Worm (Caenorhabditis elegans): Measurements from ENCODE around the gene F37A8.2.

The F37A8.2 gene

DNA sequence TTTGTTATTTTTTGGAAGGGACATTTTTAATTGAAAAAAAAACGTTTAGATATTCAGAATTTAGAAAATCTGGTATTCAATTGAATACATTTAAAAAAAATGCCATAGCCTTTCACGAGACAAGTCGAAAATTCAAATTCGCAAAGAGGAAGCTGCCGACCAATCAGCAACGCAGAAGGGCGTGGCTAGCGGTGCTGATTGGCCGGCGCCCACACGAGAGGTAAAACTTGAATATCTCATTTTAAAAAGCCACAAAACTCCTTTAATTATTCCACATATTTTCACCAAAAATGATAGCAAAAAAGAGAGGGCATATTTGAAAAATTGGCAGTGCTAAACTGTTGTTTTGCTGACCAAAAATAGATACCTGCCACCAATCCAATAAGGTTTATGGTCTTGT, 43.2 kb upstream of the F37A8.2 start:
- TF ChIP-seq lin-35 (GFP tag; optimal IDR thresholded peaks at IDR 0.05) (no peak), mes-4 (tag; optimal IDR thresholded peaks at IDR 0.05) (no peak), aptf-2 (GFP tag; conservative IDR thresholded peaks at IDR 0.05) (no peak), bed-1 (GFP tag; IDR thresholded peaks at IDR 0.05) (no peak), ztf-3 (GFP tag; optimal IDR thresholded peaks at IDR 0.05) (no peak), nfyb-1 (GFP tag; IDR thresholded peaks at IDR 0.05) (peak; percentile 63; the same call in 1 of the 2 replicates), egl-44 (GFP tag; IDR thresholded peaks at IDR 0.05) (no peak), efl-1 (GFP tag; optimal IDR thresholded peaks at IDR 0.05) (no peak)

DNA sequence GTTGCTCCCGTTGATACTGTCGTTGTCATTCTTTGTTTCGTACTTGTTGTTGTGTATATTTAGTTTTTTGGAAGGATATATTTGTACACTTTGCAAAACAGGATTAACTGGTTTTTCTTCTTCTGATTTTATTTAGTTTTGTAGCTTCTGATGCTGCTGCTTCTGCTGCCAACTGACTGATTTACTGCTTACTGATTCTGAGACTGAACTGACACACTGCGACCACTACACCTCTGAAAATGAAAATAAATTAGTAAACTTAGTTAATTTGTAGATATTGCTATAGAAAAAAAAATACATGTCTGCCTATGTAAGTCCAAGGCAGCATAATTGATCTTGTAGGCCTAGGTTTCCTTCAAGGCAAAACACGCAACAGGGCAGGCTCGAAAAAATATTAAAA, 41.4 kb upstream of the F37A8.2 start, which contains the start of gene R10E9.4:
R10E9.4 (minus strand) TSS at position 101 of the 400 bp plus-strand sequence.
- TF ChIP-seq attf-6 (GFP tag; IDR thresholded peaks at IDR 0.05): no peak

DNA sequence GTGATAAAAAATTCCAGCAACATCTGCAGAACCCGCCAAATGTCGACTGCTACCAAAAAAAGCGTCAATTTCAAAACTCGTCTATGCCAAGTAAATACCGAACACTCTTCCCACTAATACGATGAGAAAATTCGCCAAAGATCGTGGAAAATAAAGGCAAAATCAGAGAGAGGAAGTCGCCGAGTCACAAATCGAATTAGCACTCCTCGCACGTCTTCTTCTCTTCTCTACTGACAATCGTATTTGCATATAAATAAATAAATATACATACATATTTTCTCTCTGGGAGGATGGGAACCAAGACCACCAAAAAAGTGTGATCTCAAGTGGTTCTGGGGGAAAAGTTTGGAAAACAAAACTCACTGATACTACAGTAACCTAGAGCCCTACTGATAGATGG, 39.1 kb upstream of the F37A8.2 start:
- no peak for TF ChIP-seq pbrm-1 (GFP tag; IDR thresholded peaks at IDR 0.05)
- TF ChIP-seq mxl-1 (tag; optimal IDR thresholded peaks at IDR 0.05): no peak
- TF ChIP-seq athp-1 (tag; optimal IDR thresholded peaks at IDR 0.05): no peak

DNA sequence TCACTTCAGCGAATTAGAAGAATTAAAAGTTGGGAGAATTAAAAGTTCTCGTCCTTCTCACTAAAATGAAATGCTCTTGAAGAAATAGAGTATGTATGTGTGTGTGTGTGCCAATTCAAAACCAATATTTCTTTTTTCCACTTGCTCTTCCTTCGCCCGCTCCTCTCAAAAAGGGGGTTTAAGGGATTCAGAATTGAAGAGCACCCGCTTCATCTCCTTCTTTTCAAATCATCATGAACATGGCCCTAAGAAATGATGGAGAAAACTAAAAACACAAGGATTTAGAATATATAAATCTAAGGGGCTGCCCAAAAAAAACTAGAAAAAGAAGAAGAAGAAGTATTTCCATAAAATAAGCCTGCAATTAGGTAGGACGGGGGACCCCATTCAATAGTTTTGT, 37.8 kb upstream of the F37A8.2 start:
- no peak for TF ChIP-seq K11D2.4 (GFP tag; IDR thresholded peaks at IDR 0.05)
- TF ChIP-seq F23B12.7 (tag; optimal IDR thresholded peaks at IDR 0.05; ENCODE audit: insufficient read depth): no peak
- no peak for TF ChIP-seq F57A8.1 (GFP tag; optimal IDR thresholded peaks at IDR 0.05)
- TF ChIP-seq egl-18 (GFP tag; IDR thresholded peaks at IDR 0.05): no peak

DNA sequence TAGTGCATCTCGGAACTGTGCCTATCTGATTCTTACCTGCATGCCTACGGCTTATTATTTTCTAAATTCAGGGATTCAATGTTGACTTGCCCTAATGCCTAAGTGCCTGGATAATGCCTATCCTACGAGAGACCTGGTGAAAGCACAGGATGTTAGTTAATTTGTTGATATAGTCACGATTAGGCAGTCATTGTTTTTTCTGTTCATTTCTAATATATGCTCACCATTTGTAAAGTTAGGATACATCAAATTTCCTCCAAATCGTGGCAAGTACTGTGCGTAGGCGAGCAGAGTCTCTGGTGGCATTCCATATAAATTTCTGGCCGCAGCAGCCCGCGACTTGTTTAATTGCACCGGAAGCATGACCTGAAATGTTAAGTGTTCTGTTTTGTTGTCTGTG, 34.8 kb upstream of the F37A8.2 start:
- no peak for TF ChIP-seq lag-1 (GFP tag; IDR thresholded peaks at IDR 0.05)
- TF ChIP-seq hsf-1 (GFP tag; IDR thresholded peaks at IDR 0.05): no peak
- TF ChIP-seq Y53F4B.3 (GFP tag; IDR thresholded peaks at IDR 0.05): no peak
- TF ChIP-seq hmg-1.2 (GFP tag; IDR thresholded peaks at IDR 0.05): no peak
- no peak for TF ChIP-seq ets-4 (GFP tag; optimal IDR thresholded peaks at IDR 0.05)
- TF ChIP-seq let-526 (GFP tag; IDR thresholded peaks at IDR 0.05): no peak
- no peak for TF ChIP-seq F52B5.7 (tag; optimal IDR thresholded peaks at IDR 0.05)
- TF ChIP-seq dpl-1 (GFP tag; optimal IDR thresholded peaks at IDR 0.05): no peak
- no peak for TF ChIP-seq egl-18 (GFP tag; IDR thresholded peaks at IDR 0.05)
- TF ChIP-seq nfyb-1 (GFP tag; IDR thresholded peaks at IDR 0.05): no peak
- no peak for TF ChIP-seq tbp1 (GFP tag; optimal IDR thresholded peaks at IDR 0.05)
- no peak for TF ChIP-seq nhr-90 (tag; optimal IDR thresholded peaks at IDR 0.05)
- TF ChIP-seq fkh-3 (tag; optimal IDR thresholded peaks at IDR 0.05): no peak
- TF ChIP-seq lin-40 (tag; optimal IDR thresholded peaks at IDR 0.05): no peak
- TF ChIP-seq B0261.1 (tag; optimal IDR thresholded peaks at IDR 0.05): no peak

DNA sequence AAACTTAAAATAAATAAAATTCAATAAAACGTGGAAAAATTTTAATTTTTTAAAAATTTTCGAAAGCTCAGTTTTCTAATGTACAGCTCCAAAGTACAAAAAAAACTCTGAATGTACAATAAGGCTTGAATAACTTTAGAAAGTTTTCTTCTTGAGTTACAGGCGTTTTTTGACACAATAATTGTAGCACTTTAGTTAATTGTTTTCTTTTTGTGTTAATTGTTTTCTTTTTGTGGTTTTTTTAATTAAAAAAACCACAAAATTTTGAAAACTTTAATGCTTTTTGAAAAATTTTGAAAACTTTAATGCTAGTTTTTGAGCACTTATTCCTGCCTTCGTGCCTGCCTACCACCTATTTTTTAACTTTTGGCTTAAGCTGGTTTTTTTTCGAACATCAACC, 32.9 kb upstream of the F37A8.2 start, which contains the start of gene R10E9.2:
R10E9.2 (minus strand) TSS at position 101 of the 400 bp plus-strand sequence.
- TF ChIP-seq snpc-4 (GFP tag; optimal IDR thresholded peaks at IDR 0.05): no peak
- TF ChIP-seq snpc-4 (tag; optimal IDR thresholded peaks at IDR 0.05): no peak
- TF ChIP-seq hsf-1 (GFP tag; IDR thresholded peaks at IDR 0.05): no peak
- no peak for TF ChIP-seq ama-1 (optimal IDR thresholded peaks at IDR 0.05)
- TF ChIP-seq ama-1 (GFP tag; optimal IDR thresholded peaks at IDR 0.05): no peak
- no peak for TF ChIP-seq ztf-25 (GFP tag; IDR thresholded peaks at IDR 0.05)
- no peak for TF ChIP-seq unc-62 (GFP tag; optimal IDR thresholded peaks at IDR 0.05)
- TF ChIP-seq cebp-1 (GFP tag; IDR thresholded peaks at IDR 0.05): no peak
- no peak for TF ChIP-seq cebp-1 (tag; optimal IDR thresholded peaks at IDR 0.05)
- TF ChIP-seq zim-3 (tag; optimal IDR thresholded peaks at IDR 0.05): no peak
- TF ChIP-seq ceh-58 (GFP tag; IDR thresholded peaks at IDR 0.05): no peak
- no peak for TF ChIP-seq tbx-9 (tag; optimal IDR thresholded peaks at IDR 0.05; ENCODE audit: borderline replicate concordance)
- TF ChIP-seq F52B5.7 (tag; optimal IDR thresholded peaks at IDR 0.05): no peak

Data from whole organism, young adult.